In the genomic region with DNA sequence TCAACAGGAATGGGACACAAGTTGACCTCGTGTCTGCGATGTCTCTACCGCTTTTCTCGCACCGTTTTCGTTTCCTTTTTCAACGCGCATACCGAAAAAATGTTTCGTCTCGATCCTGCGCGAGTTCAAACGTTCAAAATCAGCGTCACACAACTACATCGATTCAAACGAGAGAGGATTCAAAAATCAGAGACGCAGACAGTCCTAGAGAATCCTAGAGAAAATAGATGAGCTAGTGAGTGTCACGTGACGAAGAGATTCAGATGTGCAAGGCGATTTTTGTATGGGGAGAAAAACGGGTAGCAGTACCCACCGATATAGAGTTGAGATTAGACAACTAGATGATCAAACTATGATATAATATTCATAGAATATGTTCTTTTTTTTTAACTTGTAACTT, we compare ENCODE assay signal across 1 worm cellular context.
TF ChIP-seq lines count a peak whose summit lies in the region.

No protein-coding gene starts in this region.

TF ChIP-seq in whole organism, L1 larva, 84 proteins besides CTCF, POLR2A, EP300 and RAD21 (continued from another document):
- peak; percentile 20 for TF ChIP-seq skn-1 (tag; optimal IDR thresholded peaks at IDR 0.05; lab: Kevin White, UChicago)
- TF ChIP-seq efl-1 (optimal IDR thresholded peaks at IDR 0.05; lab: Kevin White, UChicago): peak; percentile 51 to 56
- peak; percentile 30 to 95 for TF ChIP-seq efl-1 (GFP tag; optimal IDR thresholded peaks at IDR 0.05 in 1 of 2; lab: Kevin White, UChicago)
- TF ChIP-seq nhr-19 (GFP tag; conservative IDR thresholded peaks at IDR 0.05; lab: Robert Waterston, UW): peak; percentile 73
- TF ChIP-seq nhr-90 (tag; optimal IDR thresholded peaks at IDR 0.05; lab: Kevin White, UChicago; ENCODE audit: poor library complexity): peak; percentile 74
- peak; percentile 30 for TF ChIP-seq lin-39 (tag; optimal IDR thresholded peaks at IDR 0.05; lab: Kevin White, UChicago)
- TF ChIP-seq nhr-47 (tag; optimal IDR thresholded peaks at IDR 0.05; lab: Kevin White, UChicago): peak; percentile 67
- peak; percentile 86 for TF ChIP-seq snu-23 (GFP tag; optimal IDR thresholded peaks at IDR 0.05; lab: Kevin White, UChicago)
- peak; percentile 56 for TF ChIP-seq jun-1 (tag; optimal IDR thresholded peaks at IDR 0.05; lab: Kevin White, UChicago)
- peak; percentile 35 for TF ChIP-seq tbx-2 (tag; optimal IDR thresholded peaks at IDR 0.05; lab: Kevin White, UChicago)
- TF ChIP-seq sox-4 (tag; optimal IDR thresholded peaks at IDR 0.05; lab: Kevin White, UChicago): no peak
- TF ChIP-seq unc-98 (GFP tag; IDR thresholded peaks at IDR 0.05; lab: Robert Waterston, UW): no peak
- TF ChIP-seq lsy-2 (tag; optimal IDR thresholded peaks at IDR 0.05; lab: Kevin White, UChicago): peak; percentile 35 to 70
- peak; percentile 98 for TF ChIP-seq nhr-85 (tag; lab: Kevin White, UChicago)
- TF ChIP-seq ceh-88 (GFP tag; IDR thresholded peaks at IDR 0.05; lab: Robert Waterston, UW): no peak
- TF ChIP-seq nhr-77 (tag; optimal IDR thresholded peaks at IDR 0.05; lab: Kevin White, UChicago): peak; percentile 33
